Fruit fly (Drosophila melanogaster): Measurements from ENCODE around the gene mRpS10.

The mRpS10 gene

dm6 chr3R:15275158-15275623 lies 45.7 kb downstream of the mRpS10 start, which contains the start of the genes Cp190 and CG4338:
Gene Cp190 (minus strand): TSS chr3R:15275241.
Gene CG4338 (plus strand): TSS chr3R:15275522.
- TF ChIP-seq CG8478 (optimal IDR thresholded peaks at IDR 0.05): no peak
- no peak for TF ChIP-seq CTCF (optimal IDR thresholded peaks at IDR 0.05)

DNA sequence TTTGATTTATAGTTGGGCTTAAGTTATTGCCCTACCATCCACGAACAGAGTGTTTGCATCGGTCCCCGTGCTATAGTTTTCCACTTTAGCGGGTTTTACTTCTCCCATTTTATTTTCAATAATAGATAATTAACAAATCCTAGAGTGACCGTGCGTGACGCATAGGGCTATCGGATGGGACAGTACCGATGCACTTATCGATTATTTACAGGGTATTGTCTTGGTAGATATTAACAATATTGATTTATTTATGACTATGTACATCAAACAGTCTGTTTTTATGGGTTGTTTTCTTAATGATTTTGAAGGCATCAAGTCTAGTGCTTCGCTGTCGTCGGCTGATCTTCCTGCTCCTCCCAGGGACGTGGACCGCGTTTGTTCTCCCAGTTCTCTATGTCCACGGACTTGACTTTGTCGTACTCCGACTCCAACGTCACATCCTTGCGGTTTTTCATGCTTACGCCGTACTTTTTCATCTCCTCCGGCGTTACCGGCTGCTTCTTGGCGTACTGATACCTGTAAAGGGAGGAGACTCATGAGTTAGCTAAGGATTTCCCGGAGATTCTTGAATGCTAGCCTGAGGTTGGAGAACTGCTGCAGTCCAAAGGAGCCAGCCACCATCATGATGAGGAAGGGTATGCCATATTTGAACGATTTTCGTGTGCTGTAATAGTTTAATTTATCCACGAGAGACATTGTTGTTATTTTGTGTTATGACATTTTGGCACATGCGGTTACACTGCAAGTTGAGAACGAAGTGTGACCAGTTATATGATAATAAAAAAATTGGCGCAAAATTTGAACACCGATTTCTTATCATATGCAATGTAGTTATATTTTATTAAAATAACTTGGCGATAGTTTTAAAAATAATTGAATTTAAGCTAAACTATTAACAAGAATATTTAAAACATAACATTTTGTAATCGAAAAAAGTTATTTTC lies 48.7 kb downstream of the mRpS10 start, which contains the start of the genes MRG15 and Tm1:
Gene MRG15, minus strand, starts transcription at position 184 of the 944 bp plus-strand sequence.
Gene Tm1, plus strand, starts transcription at position 295 of the 944 bp plus-strand sequence.
- TF ChIP-seq CG8478 (optimal IDR thresholded peaks at IDR 0.05): no peak
- TF ChIP-seq CTCF (optimal IDR thresholded peaks at IDR 0.05): no peak
